Fruit fly (Drosophila melanogaster): Measurements from ENCODE around the gene MED30.
A peak's percentile ranks its signal among the peaks of the same experiment; 100 is the strongest.

The MED30 gene

DNA sequence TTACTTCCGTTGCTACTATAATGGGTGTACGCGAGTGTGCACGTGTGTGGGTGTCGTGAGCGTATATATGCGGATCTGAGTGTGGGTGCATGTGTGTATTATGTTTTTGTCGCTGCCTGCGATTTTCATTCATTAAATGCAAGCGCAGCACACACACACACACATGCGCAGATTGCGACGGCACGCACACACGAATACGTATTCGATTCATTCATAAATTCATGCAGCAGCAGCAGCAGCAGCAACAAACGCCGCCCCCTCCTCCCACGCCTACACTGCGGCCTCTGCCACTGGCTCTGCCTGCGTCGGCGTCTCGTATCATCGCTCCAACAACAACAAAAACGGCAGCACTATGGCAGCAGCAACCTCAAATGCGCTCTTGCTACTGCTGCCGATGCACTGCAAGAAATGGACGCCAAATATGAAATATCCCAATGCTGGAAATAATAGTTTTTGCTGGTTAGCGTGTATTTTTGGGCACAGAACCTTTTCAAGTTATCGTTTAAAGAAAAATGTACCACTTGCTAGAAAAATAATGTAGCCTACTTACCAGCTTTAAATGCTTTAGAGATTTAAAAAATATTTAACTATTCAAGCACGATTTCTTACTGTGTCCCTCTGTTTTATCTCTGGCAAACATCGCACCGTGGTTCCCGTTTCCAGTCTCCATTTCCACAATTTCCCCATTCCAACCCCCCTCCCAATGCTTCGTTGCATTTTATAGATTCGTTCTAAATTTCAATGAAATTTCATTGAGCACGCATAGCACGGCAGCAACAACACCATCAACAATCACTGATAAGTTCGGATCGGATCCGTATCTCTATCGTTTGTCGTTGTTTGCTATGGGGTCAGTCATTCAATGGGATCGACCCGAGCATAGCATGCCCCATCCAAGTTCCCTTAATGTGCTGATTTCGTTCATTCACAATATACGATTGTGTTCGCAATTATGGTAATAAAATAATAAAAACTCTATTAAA lies 20.3 kb downstream of the MED30 start (continued):
- TF ChIP-seq CG6272 (GFP tag; IDR thresholded peaks at IDR 0.05) (peak; percentile 77), CG17385 (GFP tag; optimal IDR thresholded peaks at IDR 0.05) (peak; percentile 77), cad (GFP tag; optimal IDR thresholded peaks at IDR 0.05) (no peak), ro (GFP tag; IDR thresholded peaks at IDR 0.05) (peak; percentile 77), CG10274 (GFP tag; optimal IDR thresholded peaks at IDR 0.05) (peak; percentile 23), HmgZ (tag; optimal IDR thresholded peaks at IDR 0.05) (peak; percentile 24), jumu (GFP tag; optimal IDR thresholded peaks at IDR 0.05) (peak; percentile 86), Ets97D (GFP tag; optimal IDR thresholded peaks at IDR 0.05) (peak; percentile 35), CG9876 (GFP tag; optimal IDR thresholded peaks at IDR 0.05) (peak; percentile 69), CG14710 (tag; optimal IDR thresholded peaks at IDR 0.05) (peak; percentile 86), B-H2 (GFP tag; optimal IDR thresholded peaks at IDR 0.05) (no peak), lmd (GFP tag; IDR thresholded peaks at IDR 0.05) (peak; percentile 86), org-1 (GFP tag; optimal IDR thresholded peaks at IDR 0.05) (peak; percentile 79), Side (GFP tag; optimal IDR thresholded peaks at IDR 0.05) (peak; percentile 71), CG32772 (GFP tag; IDR thresholded peaks at IDR 0.05) (peak; percentile 92), btn (GFP tag; optimal IDR thresholded peaks at IDR 0.05) (peak; percentile 81), Dref (GFP tag; IDR thresholded peaks at IDR 0.05) (no peak), CG34422 (GFP tag; IDR thresholded peaks at IDR 0.05) (peak; percentile 87), Hr39 (optimal IDR thresholded peaks at IDR 0.05) (no peak), CG15479 (GFP tag; optimal IDR thresholded peaks at IDR 0.05) (no peak), bcd (GFP tag; optimal IDR thresholded peaks at IDR 0.05) (peak; percentile 75), sim (GFP tag; IDR thresholded peaks at IDR 0.05) (peak; percentile 78), CG7556 (GFP tag; optimal IDR thresholded peaks at IDR 0.05) (peak; percentile 80), CG42726 (GFP tag; IDR thresholded peaks at IDR 0.05; ENCODE audit: partially characterized antibody) (0 out of 2 replicates have a peak, but pooled peaks have one; percentile 32), NK7.1 (GFP tag; optimal IDR thresholded peaks at IDR 0.05) (peak; percentile 75), pho (GFP tag; optimal IDR thresholded peaks at IDR 0.05) (peak; percentile 1), fu2 (GFP tag; optimal IDR thresholded peaks at IDR 0.05) (peak; percentile 43), Mad (GFP tag; optimal IDR thresholded peaks at IDR 0.05) (peak; percentile 78), CG16779 (GFP tag; IDR thresholded peaks at IDR 0.05) (no peak), NC2α (GFP tag; optimal IDR thresholded peaks at IDR 0.05) (peak; percentile 85), CG4617 (GFP tag; optimal IDR thresholded peaks at IDR 0.05; ENCODE audit: borderline replicate concordance) (peak; percentile 71), CG7963 (GFP tag; IDR thresholded peaks at IDR 0.05; ENCODE audit: partially characterized antibody) (no peak), CG2875 (GFP tag; optimal IDR thresholded peaks at IDR 0.05) (peak; percentile 91), eyg (GFP tag; optimal IDR thresholded peaks at IDR 0.05) (peak; percentile 67), zf30C (GFP tag; optimal IDR thresholded peaks at IDR 0.05) (peak; percentile 92), psq (GFP tag; optimal IDR thresholded peaks at IDR 0.05) (peak; percentile 27), CG17361 (GFP tag; IDR thresholded peaks at IDR 0.05) (peak; percentile 70), CG7839 (tag; optimal IDR thresholded peaks at IDR 0.05) (peak; percentile 84), CG18476 (GFP tag; optimal IDR thresholded peaks at IDR 0.05) (peak; percentile 65), kay (GFP tag; optimal IDR thresholded peaks at IDR 0.05) (peak; percentile 29), lola (GFP tag; optimal IDR thresholded peaks at IDR 0.05) (peak in 1 of 3 experiments; percentile 89), shn (GFP tag; optimal IDR thresholded peaks at IDR 0.05) (peak; percentile 87), H15 (GFP tag; IDR thresholded peaks at IDR 0.05) (peak; percentile 83), CG7928 (GFP tag; optimal IDR thresholded peaks at IDR 0.05) (no peak), GATAe (GFP tag; conservative IDR thresholded peaks at IDR 0.05) (no peak), CG32767 (GFP tag; IDR thresholded peaks at IDR 0.05) (peak; percentile 77), CG17568 (GFP tag; optimal IDR thresholded peaks at IDR 0.05) (peak; percentile 50), CG10267 (tag; optimal IDR thresholded peaks at IDR 0.05) (peak; percentile 81), zfh2 (GFP tag; optimal IDR thresholded peaks at IDR 0.05) (no peak)

Data from whole organism, embryonic.